Worm (Caenorhabditis elegans) whole organism, late embryonic: ENCODE data around the gene fpn-1.2.

Source experiments
- C38D4.7 ChIP-seq: fragments of 200-800 bp; sonication (Bioruptor generic); optimal IDR thresholded peaks from 2 replicates; lab custom pipeline; 2018; ENCODE audit warnings: mild to moderate bottlenecking, missing genetic modification characterization, moderate library complexity, missing compliant biosample characterization
- K02D7.2 ChIP-seq: sonication (generic microtip); optimal IDR thresholded peaks from 2 replicates; lab custom pipeline; 2017; ENCODE audit warnings: mild to moderate bottlenecking, missing genetic modification characterization, missing compliant biosample characterization
- T23F11.4 ChIP-seq: fragments of 200-800 bp; sonication (Bioruptor generic); optimal IDR thresholded peaks from 2 replicates; lab custom pipeline; 2018; ENCODE audit warnings: mild to moderate bottlenecking, missing genetic modification characterization, missing compliant biosample characterization
- ceh-18 ChIP-seq: sonication (generic microtip); optimal IDR thresholded peaks from 2 replicates; lab custom pipeline; 2016; ENCODE audit warnings: missing genetic modification characterization, missing compliant biosample characterization
- ceh-19 ChIP-seq: fragments of 200-800 bp; sonication (Bioruptor generic); optimal IDR thresholded peaks from 2 replicates; lab custom pipeline; 2018; ENCODE audit warnings: mild to moderate bottlenecking, missing genetic modification characterization, missing compliant biosample characterization
- ceh-2 ChIP-seq: sonication (generic microtip); optimal IDR thresholded peaks from 2 replicates; lab custom pipeline; 2016; ENCODE audit warnings: missing genotype, missing genetic modification characterization, missing compliant biosample characterization
- ceh-22 ChIP-seq: sonication (generic microtip); optimal IDR thresholded peaks from 2 replicates; lab custom pipeline; 2017; ENCODE audit warnings: missing biosample characterization, missing genetic modification characterization
- ceh-24 ChIP-seq: sonication (generic microtip); optimal IDR thresholded peaks from 2 replicates; lab custom pipeline; 2016; ENCODE audit warnings: mild to moderate bottlenecking, missing genetic modification characterization, missing compliant biosample characterization
- ceh-30 ChIP-seq: fragments of 150-350 bp; optimal IDR thresholded peaks from 2 replicates; lab custom pipeline; 2014; ENCODE audit warnings: missing biosample characterization, missing genetic modification characterization
- ceh-34 ChIP-seq: sonication (generic microtip); optimal IDR thresholded peaks from 2 replicates; lab custom pipeline; 2016; ENCODE audit warnings: mild to moderate bottlenecking, missing genetic modification characterization, missing compliant biosample characterization
- ceh-45 ChIP-seq: fragments of 200-800 bp; sonication (Bioruptor generic); IDR thresholded peaks from 2 replicates; pipeline ENCODE4 v1.3.6; 2022; ENCODE audit warnings: missing genetic modification reagents, missing genetic modification characterization, missing compliant biosample characterization
- ceh-48 ChIP-seq: sonication (generic microtip); optimal IDR thresholded peaks from 2 replicates; lab custom pipeline; 2016; ENCODE audit warnings: missing genetic modification characterization, inconsistent platforms, missing compliant biosample characterization
- elt-2 ChIP-seq: sonication (generic microtip); optimal IDR thresholded peaks from 2 replicates; lab custom pipeline; 2016; ENCODE audit warnings: missing genetic modification reagents, missing genetic modification characterization, missing compliant biosample characterization
- eyg-1 ChIP-seq: sonication (generic microtip); optimal IDR thresholded peaks from 2 replicates; lab custom pipeline; 2016; ENCODE audit warnings: missing genotype, missing genetic modification characterization, missing compliant biosample characterization
- hlh-13 ChIP-seq: fragments of 200-800 bp; sonication (Bioruptor generic); optimal IDR thresholded peaks from 2 replicates; lab custom pipeline; 2018; ENCODE audit warnings: mild to moderate bottlenecking, missing genetic modification characterization, missing compliant biosample characterization
- hlh-30 ChIP-seq: sonication (generic microtip); optimal IDR thresholded peaks from 2 replicates; lab custom pipeline; 2017; ENCODE audit warnings: antibody characterized with exemption, missing genetic modification characterization, missing compliant biosample characterization; ENCODE audit not compliant: insufficient read depth
- hlh-6 ChIP-seq: sonication (generic microtip); optimal IDR thresholded peaks from 2 replicates; lab custom pipeline; 2016; ENCODE audit warnings: missing genotype, missing genetic modification characterization, missing compliant biosample characterization
- hlh-8 ChIP-seq: sonication (generic microtip); optimal IDR thresholded peaks from 2 replicates; lab custom pipeline; 2016; ENCODE audit warnings: missing genotype, missing genetic modification characterization, missing compliant biosample characterization
- lim-6 ChIP-seq: sonication (generic microtip); optimal IDR thresholded peaks from 2 replicates; lab custom pipeline; 2016; ENCODE audit warnings: missing genetic modification characterization, missing compliant biosample characterization
- lin-11 ChIP-seq: fragments of 200-800 bp; sonication (Bioruptor generic); optimal IDR thresholded peaks from 2 replicates; lab custom pipeline; 2018; ENCODE audit warnings: mild to moderate bottlenecking, missing genetic modification characterization, missing compliant biosample characterization
- madf-2 ChIP-seq: sonication (generic microtip); optimal IDR thresholded peaks from 2 replicates; lab custom pipeline; 2017; ENCODE audit warnings: missing genetic modification characterization, missing compliant biosample characterization
- mec-3 ChIP-seq: sonication (generic microtip); optimal IDR thresholded peaks from 2 replicates; lab custom pipeline; 2016; ENCODE audit warnings: borderline replicate concordance, missing genetic modification characterization, missing compliant biosample characterization
- npax-4 ChIP-seq: sonication (generic microtip); optimal IDR thresholded peaks from 2 replicates; lab custom pipeline; 2016; ENCODE audit warnings: missing genetic modification characterization, missing compliant biosample characterization
- odd-2 ChIP-seq: sonication (generic microtip); optimal IDR thresholded peaks from 2 replicates; lab custom pipeline; 2017; ENCODE audit warnings: antibody characterized with exemption, mild to moderate bottlenecking, missing genetic modification characterization, missing compliant biosample characterization
- pax-1 ChIP-seq: fragments of 150-350 bp; optimal IDR thresholded peaks from 2 replicates; lab custom pipeline; 2014; ENCODE audit warnings: missing biosample characterization, missing genetic modification characterization
- pha-4 ChIP-seq: fragments of 150-350 bp; optimal IDR thresholded peaks from 2 replicates; lab custom pipeline; 2018; ENCODE audit warnings: missing biosample characterization, missing genetic modification reagents, missing genetic modification characterization
- pqm-1 ChIP-seq: sonication (generic microtip); optimal IDR thresholded peaks from 2 replicates; lab custom pipeline; 2016; ENCODE audit warnings: missing genetic modification characterization, missing compliant biosample characterization
- ref-2 ChIP-seq: sonication (generic microtip); optimal IDR thresholded peaks from 2 replicates; lab custom pipeline; 2016; ENCODE audit warnings: missing genetic modification characterization, missing compliant biosample characterization
- rnt-1 ChIP-seq: sonication (generic microtip); optimal IDR thresholded peaks from 2 replicates; lab custom pipeline; 2016; ENCODE audit warnings: missing genetic modification characterization, missing compliant biosample characterization
- sox-2 ChIP-seq: fragments of 200-800 bp; sonication (Bioruptor generic); IDR thresholded peaks from 2 replicates; pipeline ENCODE4 v1.3.6; 2022; ENCODE audit warnings: missing genetic modification reagents, missing genetic modification characterization, missing compliant biosample characterization
- tbx-2 ChIP-seq: sonication (generic microtip); optimal IDR thresholded peaks from 2 replicates; lab custom pipeline; 2016; ENCODE audit warnings: missing genetic modification characterization, missing compliant biosample characterization
- tbx-7 ChIP-seq: sonication (generic microtip); optimal IDR thresholded peaks from 2 replicates; lab custom pipeline; 2016; ENCODE audit warnings: missing genotype, missing genetic modification characterization, missing compliant biosample characterization
- unc-42 ChIP-seq: sonication (generic microtip); optimal IDR thresholded peaks from 2 replicates; lab custom pipeline; 2016; ENCODE audit warnings: missing genotype, missing genetic modification characterization, missing compliant biosample characterization
- unc-55 ChIP-seq: sonication (generic microtip); optimal IDR thresholded peaks from 2 replicates; lab custom pipeline; 2017; ENCODE audit warnings: missing biosample characterization, missing genetic modification reagents, missing genetic modification characterization
- ztf-16 ChIP-seq: sonication (generic microtip); optimal IDR thresholded peaks from 2 replicates; lab custom pipeline; 2017; ENCODE audit warnings: missing genetic modification characterization, missing compliant biosample characterization

The fpn-1.2 gene

DNA sequence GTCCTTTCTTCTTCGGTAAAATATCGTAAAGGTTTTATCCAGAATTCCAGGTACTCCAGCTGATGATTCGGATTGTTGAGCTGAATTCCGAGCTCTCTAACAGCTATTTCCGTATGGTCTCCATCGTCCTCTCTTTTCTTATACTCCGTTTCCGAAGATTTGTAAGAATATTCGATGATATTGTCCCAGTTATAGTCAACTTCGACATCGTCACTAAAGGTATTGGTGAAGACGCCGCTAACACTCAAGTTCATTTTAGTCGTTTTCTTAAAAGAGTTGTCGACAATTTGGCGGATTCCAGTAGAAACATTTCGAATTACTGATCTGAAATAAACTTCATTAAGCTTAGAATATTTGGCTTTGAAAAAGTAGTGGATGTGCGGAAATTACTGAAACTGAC, 29.4 kb downstream of the fpn-1.2 start:
- TF ChIP-seq ceh-2 (no peak), ceh-30 (no peak), tbx-2 (tag; lab: Kevin White, UChicago) (no peak), eyg-1 (tag; lab: Kevin White, UChicago) (no peak), hlh-6 (tag; lab: Kevin White, UChicago) (no peak), ceh-22 (tag; lab: Kevin White, UChicago) (no peak), ceh-18 (no peak), ceh-19 (GFP tag; lab: Kevin White, UChicago) (no peak), pax-1 (tag; lab: Kevin White, UChicago) (no peak), pha-4 (tag; lab: Kevin White, UChicago) (no peak), ceh-34 (tag; lab: Kevin White, UChicago) (no peak), sox-2 (GFP tag; lab: Robert Waterston, UW) (no peak), rnt-1 (tag; lab: Kevin White, UChicago) (no peak), lin-11 (tag; lab: Kevin White, UChicago) (no peak), ceh-45 (no peak), odd-2 (no peak), mec-3 (tag; lab: Kevin White, UChicago) (no peak), T23F11.4 (no peak), unc-42 (tag; lab: Kevin White, UChicago) (no peak)

DNA sequence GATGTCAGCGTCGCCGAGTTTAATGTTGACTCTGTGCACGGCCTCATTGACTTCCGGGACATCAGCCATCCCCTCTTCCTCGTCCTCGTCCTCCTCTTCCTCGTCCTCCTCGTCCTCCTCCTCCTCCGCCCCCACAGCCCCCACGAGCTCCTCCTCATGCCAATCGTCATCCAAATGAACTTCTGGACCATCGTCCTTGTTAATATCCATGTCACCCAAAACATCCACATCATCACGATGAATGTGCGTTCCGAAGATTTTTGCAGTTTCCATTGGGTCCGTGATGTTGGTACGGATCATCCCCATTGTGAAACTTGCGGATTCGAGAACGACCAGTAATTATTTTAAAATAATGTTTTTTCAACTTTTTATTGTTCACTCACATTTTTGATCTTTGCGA, 30.1 kb downstream of the fpn-1.2 start:
- TF ChIP-seq ref-2 (tag; lab: Kevin White, UChicago), result no peak
- no peak for TF ChIP-seq eyg-1 (tag; lab: Kevin White, UChicago)
- TF ChIP-seq mec-3 (tag; lab: Kevin White, UChicago), result no peak
- no peak for TF ChIP-seq unc-42 (tag; lab: Kevin White, UChicago)
- TF ChIP-seq ztf-16 (tag; lab: Kevin White, UChicago), result no peak
- no peak for TF ChIP-seq madf-2 (tag; lab: Kevin White, UChicago)
- no peak for TF ChIP-seq unc-55 (GFP tag; lab: Kevin White, UChicago)

DNA sequence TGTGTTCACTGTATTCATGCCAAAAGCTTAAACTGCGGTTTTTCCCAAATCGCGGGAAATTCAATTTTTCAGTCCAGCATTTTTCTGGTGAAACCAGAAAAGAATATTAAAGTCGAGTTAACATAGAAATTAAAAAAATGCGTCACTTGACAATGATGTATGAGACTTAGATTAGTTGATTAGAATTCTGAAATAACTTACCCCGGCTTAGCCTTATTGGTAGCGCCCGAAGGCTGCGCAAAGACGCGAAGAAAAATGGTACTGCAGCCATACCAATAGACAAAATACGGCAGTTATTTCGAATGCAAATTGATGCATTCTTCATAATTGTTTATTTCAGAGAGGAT, 31.1 kb downstream of the fpn-1.2 start:
- TF ChIP-seq K02D7.2 (tag; lab: Kevin White, UChicago) (no peak), elt-2 (no peak), mec-3 (tag; lab: Kevin White, UChicago) (no peak), tbx-7 (tag; lab: Kevin White, UChicago) (no peak), pha-4 (tag; lab: Kevin White, UChicago) (no peak), ceh-22 (tag; lab: Kevin White, UChicago) (no peak), ceh-48 (no peak), hlh-13 (GFP tag; lab: Kevin White, UChicago) (no peak), rnt-1 (tag; lab: Kevin White, UChicago) (no peak), unc-55 (GFP tag; lab: Kevin White, UChicago) (no peak), hlh-30 (tag; lab: Kevin White, UChicago) (no peak), npax-4 (tag; lab: Kevin White, UChicago) (no peak), C38D4.7 (GFP tag; lab: Kevin White, UChicago) (no peak)

DNA sequence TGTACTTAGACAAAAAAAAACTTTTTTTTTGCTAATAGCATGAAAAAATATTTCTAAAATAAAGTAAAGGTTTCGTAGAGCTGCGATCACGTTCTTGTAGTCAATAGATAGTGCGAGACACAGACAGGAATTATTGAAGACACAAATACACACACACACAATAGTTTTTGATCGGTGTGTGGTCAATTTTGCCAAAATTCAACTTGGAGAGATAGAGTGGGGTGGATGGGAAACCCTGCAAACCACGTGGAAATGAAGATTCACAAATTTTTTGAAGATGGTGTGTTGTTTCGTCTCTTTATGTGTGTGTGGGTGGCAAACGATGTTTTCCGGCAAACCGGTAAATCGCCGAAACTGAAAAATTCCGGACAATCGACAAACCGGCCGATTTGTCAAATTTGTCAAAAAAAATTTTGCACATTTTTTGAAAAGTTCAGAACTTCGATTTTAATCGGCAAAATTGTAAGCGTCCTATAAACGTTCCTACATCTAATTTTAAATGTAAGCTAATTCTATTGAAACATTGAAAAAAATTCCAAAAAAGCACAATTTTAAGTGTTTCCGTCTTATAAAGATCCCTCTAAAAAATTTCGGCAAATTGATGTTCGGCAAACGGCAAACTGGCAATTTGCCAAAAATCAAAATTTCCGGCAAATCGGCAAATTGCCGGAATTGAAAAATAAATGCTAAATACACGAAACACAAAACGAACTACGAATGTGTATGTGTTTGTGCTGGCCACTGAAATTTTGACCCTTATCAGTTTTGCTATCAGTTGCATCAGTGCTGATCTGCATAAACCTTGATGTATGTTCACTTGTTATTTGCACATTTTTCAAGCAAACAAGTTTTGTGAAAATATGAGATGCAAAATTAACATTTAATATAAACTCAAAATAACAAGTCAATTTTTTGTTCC, 31.7 kb downstream of the fpn-1.2 start:
- no peak for TF ChIP-seq hlh-8 (tag; lab: Kevin White, UChicago)
- TF ChIP-seq ceh-24 (tag; lab: Kevin White, UChicago), result no peak
- TF ChIP-seq lim-6 (tag; lab: Kevin White, UChicago), result no peak
- no peak for TF ChIP-seq hlh-13 (GFP tag; lab: Kevin White, UChicago)
- TF ChIP-seq pqm-1 (tag; lab: Kevin White, UChicago), result no peak
- TF ChIP-seq ceh-48, result no peak
- peak; percentile 75 for TF ChIP-seq elt-2
